Worm (Caenorhabditis elegans): ENCODE measurements around the gene sup-18.

- TF ChIP-seq F23B12.7 (tag; optimal IDR thresholded peaks at IDR 0.05; ENCODE audit: insufficient read depth) (no peak), ceh-58 (GFP tag; IDR thresholded peaks at IDR 0.05) (no peak), pha-4 (tag; optimal IDR thresholded peaks at IDR 0.05) (no peak), ztf-25 (GFP tag; IDR thresholded peaks at IDR 0.05) (no peak), rpc-1 (optimal IDR thresholded peaks at IDR 0.05) (no peak), rpc-1 (tag; optimal IDR thresholded peaks at IDR 0.05) (no peak), chd-7 (tag; optimal IDR thresholded peaks at IDR 0.05) (no peak), bed-2 (GFP tag; IDR thresholded peaks at IDR 0.05) (no peak), snpc-1.3 (tag; optimal IDR thresholded peaks at IDR 0.05; ENCODE audit: insufficient read depth) (no peak), him-1 (tag; optimal IDR thresholded peaks at IDR 0.05) (no peak), nhr-179 (tag; optimal IDR thresholded peaks at IDR 0.05) (no peak), atf-7 (tag; optimal IDR thresholded peaks at IDR 0.05) (no peak)
Measured at ce11 chrIII:7907515-7907914, 28.8 kb upstream of the sup-18 start, which contains the start of gene pcp-5.

Measured in whole organism, young adult.